Worm (Caenorhabditis elegans): ENCODE measurements around the gene F10E9.11.
A peak's percentile ranks its signal among the peaks of the same experiment; 100 is the strongest.

F10E9.11 gene

DNA sequence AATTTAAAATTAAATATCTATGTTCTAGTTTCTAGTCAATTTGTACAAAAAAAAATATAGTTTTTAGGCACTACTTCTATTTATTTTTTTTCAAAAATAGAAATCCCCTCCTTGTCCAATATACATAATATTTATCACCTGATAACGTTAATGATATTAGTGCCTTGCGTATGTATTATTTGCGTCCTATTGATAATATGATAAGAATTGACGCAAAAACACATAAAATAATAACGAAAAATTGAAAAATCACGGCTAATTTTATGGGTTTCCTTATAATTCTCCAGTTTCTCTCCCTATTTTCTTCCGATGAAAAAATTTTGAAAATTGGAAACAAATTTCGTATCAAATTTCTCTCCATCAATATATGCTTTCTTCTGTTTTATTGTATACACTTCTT is 19.3 kb downstream of the F10E9.11 start:
- peak; percentile 59 for TF ChIP-seq fos-1 (tag; optimal IDR thresholded peaks at IDR 0.05)
- TF ChIP-seq F13H6.1 (tag; optimal IDR thresholded peaks at IDR 0.05): no peak
- no peak for TF ChIP-seq ama-1 (optimal IDR thresholded peaks at IDR 0.05)

- no peak for TF ChIP-seq F13H6.1 (tag; optimal IDR thresholded peaks at IDR 0.05)
Measured at ce11 chrIII:8299078-8299587, 19.9 kb downstream of the F10E9.11 start.

- TF ChIP-seq C34F6.9 (tag; optimal IDR thresholded peaks at IDR 0.05) (no peak), nhr-11 (tag; optimal IDR thresholded peaks at IDR 0.05) (no peak), dmd-4 (tag; optimal IDR thresholded peaks at IDR 0.05) (no peak), lin-11 (tag; optimal IDR thresholded peaks at IDR 0.05) (no peak), fos-1 (tag; optimal IDR thresholded peaks at IDR 0.05) (peak; percentile 24), nhr-23 (tag; optimal IDR thresholded peaks at IDR 0.05) (no peak)
Measured at ce11 chrIII:8298216-8298920, 20.7 kb downstream of the F10E9.11 start.

DNA sequence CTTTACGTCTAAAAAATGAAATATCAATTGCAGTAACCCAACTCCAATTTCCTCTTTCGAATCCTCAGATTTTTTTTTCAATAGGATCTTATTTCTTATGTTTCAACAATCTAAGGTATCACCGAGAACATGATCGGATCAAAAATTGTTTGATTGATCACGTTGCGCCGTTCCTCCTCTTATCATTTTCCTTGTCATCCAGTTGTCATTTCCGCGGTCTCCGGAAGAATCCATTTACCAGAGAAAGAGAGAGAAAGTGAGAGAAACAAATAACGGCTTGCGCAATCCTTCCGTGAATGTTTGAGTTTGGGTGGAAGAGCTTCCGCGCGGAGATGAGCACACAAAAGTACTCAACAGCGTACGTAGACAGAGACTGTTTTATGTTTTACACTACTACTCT is 25.8 kb downstream of the F10E9.11 start:
- TF ChIP-seq gmeb-1 (tag; optimal IDR thresholded peaks at IDR 0.05) (no peak), fos-1 (tag; optimal IDR thresholded peaks at IDR 0.05) (peak; percentile 56)

- no peak for TF ChIP-seq nhr-25 (tag; optimal IDR thresholded peaks at IDR 0.05)
- TF ChIP-seq nhr-237 (tag; optimal IDR thresholded peaks at IDR 0.05): no peak
- peak; percentile 27 for TF ChIP-seq unc-55 (GFP tag; optimal IDR thresholded peaks at IDR 0.05)
- peak; percentile 11 for TF ChIP-seq sma-9 (GFP tag; optimal IDR thresholded peaks at IDR 0.05)
- no peak for TF ChIP-seq sma-9 (tag; optimal IDR thresholded peaks at IDR 0.05)
- no peak for TF ChIP-seq ama-1 (optimal IDR thresholded peaks at IDR 0.05)
- peak; percentile 10 for TF ChIP-seq gmeb-1 (tag; optimal IDR thresholded peaks at IDR 0.05)
- peak; percentile 98 for TF ChIP-seq fos-1 (tag; optimal IDR thresholded peaks at IDR 0.05)
- no peak for TF ChIP-seq nhr-129 (tag; optimal IDR thresholded peaks at IDR 0.05)
Measured at ce11 chrIII:8291268-8292032, 27.6 kb downstream of the F10E9.11 start.

- TF ChIP-seq dmd-4 (tag; optimal IDR thresholded peaks at IDR 0.05): no peak
- no peak for TF ChIP-seq ztf-1 (GFP tag; conservative IDR thresholded peaks at IDR 0.05)
- TF ChIP-seq mbf-1 (tag; optimal IDR thresholded peaks at IDR 0.05): no peak
- no peak for TF ChIP-seq C34F6.9 (tag; optimal IDR thresholded peaks at IDR 0.05)
- no peak for TF ChIP-seq nhr-12 (tag; optimal IDR thresholded peaks at IDR 0.05)
- TF ChIP-seq ceh-82 (tag; optimal IDR thresholded peaks at IDR 0.05): no peak
- TF ChIP-seq lin-11 (tag; optimal IDR thresholded peaks at IDR 0.05): no peak
- TF ChIP-seq ama-1 (optimal IDR thresholded peaks at IDR 0.05): no peak
- no peak for TF ChIP-seq nhr-6 (tag; optimal IDR thresholded peaks at IDR 0.05)
- no peak for TF ChIP-seq nhr-10 (tag; optimal IDR thresholded peaks at IDR 0.05)
- TF ChIP-seq sma-3 (GFP tag; optimal IDR thresholded peaks at IDR 0.05): no peak
- no peak for TF ChIP-seq egl-27 (tag; optimal IDR thresholded peaks at IDR 0.05)
- no peak for TF ChIP-seq mab-5 (tag; optimal IDR thresholded peaks at IDR 0.05)
- no peak for TF ChIP-seq snpc-4 (tag; optimal IDR thresholded peaks at IDR 0.05)
- TF ChIP-seq nhr-23 (tag; optimal IDR thresholded peaks at IDR 0.05): no peak
- no peak for TF ChIP-seq sem-4 (tag; optimal IDR thresholded peaks at IDR 0.05)
- TF ChIP-seq peb-1 (tag; optimal IDR thresholded peaks at IDR 0.05): no peak
- no peak for TF ChIP-seq unc-62 (GFP tag; optimal IDR thresholded peaks at IDR 0.05)
- no peak for TF ChIP-seq F13H6.1 (tag; optimal IDR thresholded peaks at IDR 0.05)
- no peak for TF ChIP-seq nhr-237 (tag; optimal IDR thresholded peaks at IDR 0.05)
Measured at ce11 chrIII:8289181-8289580, 29.9 kb downstream of the F10E9.11 start.

- TF ChIP-seq unc-39 (tag; optimal IDR thresholded peaks at IDR 0.05) (no peak), nhr-10 (tag; optimal IDR thresholded peaks at IDR 0.05) (no peak), gmeb-1 (tag; optimal IDR thresholded peaks at IDR 0.05) (no peak), R02D3.7 (tag; optimal IDR thresholded peaks at IDR 0.05) (no peak), nhr-237 (tag; optimal IDR thresholded peaks at IDR 0.05) (no peak), ZK546.5 (tag; optimal IDR thresholded peaks at IDR 0.05) (no peak), ama-1 (optimal IDR thresholded peaks at IDR 0.05) (no peak), unc-62 (GFP tag; optimal IDR thresholded peaks at IDR 0.05) (peak; percentile 11), Y55F3AM.14 (GFP tag; optimal IDR thresholded peaks at IDR 0.05) (peak; percentile 36), C34F6.9 (tag; optimal IDR thresholded peaks at IDR 0.05) (peak; percentile 43), ztf-4 (tag; optimal IDR thresholded peaks at IDR 0.05) (no peak), elt-3 (tag; optimal IDR thresholded peaks at IDR 0.05) (no peak), F13H6.1 (tag; optimal IDR thresholded peaks at IDR 0.05) (peak; percentile 61), blmp-1 (tag; optimal IDR thresholded peaks at IDR 0.05; ENCODE audit: insufficient read depth) (no peak), ztf-11 (tag; optimal IDR thresholded peaks at IDR 0.05) (no peak), lin-39 (tag; optimal IDR thresholded peaks at IDR 0.05) (no peak), zag-1 (tag; optimal IDR thresholded peaks at IDR 0.05) (peak; percentile 41), unc-55 (GFP tag; optimal IDR thresholded peaks at IDR 0.05) (no peak), ceh-82 (tag; optimal IDR thresholded peaks at IDR 0.05) (no peak)
Measured at ce11 chrIII:8287519-8287918, 31.5 kb downstream of the F10E9.11 start.

Measured in whole organism, L2 larva.